Worm (Caenorhabditis elegans) whole organism, L1 larva: ENCODE data around the gene dnj-25.
A peak's percentile ranks its signal among the peaks of the same experiment; 100 is the strongest.

Experiments
- C16A3.4 ChIP-seq: fragments of 150-350 bp; optimal IDR thresholded peaks from 2 replicates; lab custom pipeline; 2014; ENCODE audit warnings: missing biosample characterization, missing genetic modification characterization
- C34B4.2 ChIP-seq: sonication (generic microtip); optimal IDR thresholded peaks from 2 replicates; lab custom pipeline; 2017; ENCODE audit warnings: mild to moderate bottlenecking, missing genetic modification characterization, missing compliant biosample characterization
- F16B12.6 ChIP-seq: fragments of 150-350 bp; optimal IDR thresholded peaks from 2 replicates; lab custom pipeline; 2014; ENCODE audit warnings: missing biosample characterization, missing genetic modification characterization
- aha-1 ChIP-seq: fragments of 150-350 bp; optimal IDR thresholded peaks from 2 replicates; lab custom pipeline; 2014; ENCODE audit warnings: missing biosample characterization, missing genetic modification characterization
- aly-2 ChIP-seq: fragments of 150-350 bp; optimal IDR thresholded peaks from 2 replicates; lab custom pipeline; 2014; ENCODE audit warnings: missing biosample characterization, missing genetic modification characterization
- ama-1 ChIP-seq: fragments of 150-350 bp; optimal IDR thresholded peaks from 2 replicates; lab custom pipeline; 2014
- blmp-1 ChIP-seq: fragments of 150-350 bp; optimal IDR thresholded peaks from 2 replicates; lab custom pipeline; 2014; ENCODE audit warnings: missing biosample characterization, missing genetic modification characterization
- ceh-63 ChIP-seq: fragments of 200-800 bp; sonication (Bioruptor generic); optimal IDR thresholded peaks from 2 replicates; lab custom pipeline; 2018; ENCODE audit warnings: mild to moderate bottlenecking, missing genetic modification characterization, missing compliant biosample characterization
- ceh-8 ChIP-seq: fragments of 200-800 bp; sonication (Bioruptor generic); optimal IDR thresholded peaks from 2 replicates; lab custom pipeline; 2018; ENCODE audit warnings: mild to moderate bottlenecking, missing genetic modification characterization, moderate library complexity, missing compliant biosample characterization
- ceh-88 ChIP-seq: fragments of 200-800 bp; sonication (Bioruptor generic); IDR thresholded peaks from 2 replicates; pipeline ENCODE4 v1.3.6; 2022; ENCODE audit warnings: missing genetic modification characterization, missing compliant biosample characterization
- ceh-90 ChIP-seq: sonication (generic microtip); optimal IDR thresholded peaks from 2 replicates; lab custom pipeline; 2016; ENCODE audit warnings: missing genetic modification characterization, missing compliant biosample characterization
- ces-1 ChIP-seq: fragments of 150-350 bp; optimal IDR thresholded peaks from 2 replicates; lab custom pipeline; 2014; ENCODE audit warnings: missing biosample characterization, missing genetic modification reagents, missing genetic modification characterization
- dpl-1 ChIP-seq, 3 experiments: fragments of 150-350 bp in 2 of 3; sonication (generic microtip) in 1 of 3; optimal IDR thresholded peaks; 2 replicates each; lab custom pipeline; 2014 to 2017; ENCODE audit warnings: missing biosample characterization in 3 of 3, missing genetic modification characterization in 3 of 3, missing genetic modification reagents in 3 of 3
- dsc-1 ChIP-seq: sonication (generic microtip); optimal IDR thresholded peaks from 2 replicates; lab custom pipeline; 2016; ENCODE audit warnings: mild to moderate bottlenecking, missing genetic modification characterization, missing compliant biosample characterization
- efl-1 ChIP-seq, 4 experiments: fragments of 150-350 bp; optimal IDR thresholded peaks in 3 of 4; peaks in 1 of 4; 1 replicate in 1 of 4; 2 replicates in 3 of 4; lab custom pipeline; 2014; ENCODE audit warnings: missing biosample characterization in 2 of 4, missing genetic modification characterization in 2 of 4, missing genetic modification reagents in 2 of 4
- egl-13 ChIP-seq: sonication (generic microtip); optimal IDR thresholded peaks from 2 replicates; lab custom pipeline; 2016; ENCODE audit warnings: missing genotype, missing genetic modification reagents, missing genetic modification characterization, missing compliant biosample characterization
- ets-5 ChIP-seq: fragments of 200-800 bp; sonication (Bioruptor generic); IDR thresholded peaks from 2 replicates; pipeline ENCODE4 v1.3.6; 2022; ENCODE audit warnings: missing genetic modification characterization, missing compliant biosample characterization
- fkh-10 ChIP-seq: sonication (generic microtip); optimal IDR thresholded peaks from 2 replicates; lab custom pipeline; 2017; ENCODE audit warnings: missing biosample characterization, missing genetic modification reagents, missing genetic modification characterization
- fkh-4 ChIP-seq: sonication (generic microtip); optimal IDR thresholded peaks from 2 replicates; lab custom pipeline; 2016; ENCODE audit warnings: missing compliant biosample characterization, missing genetic modification characterization, borderline replicate concordance
- fkh-8 ChIP-seq: sonication (generic microtip); optimal IDR thresholded peaks from 2 replicates; lab custom pipeline; 2016; ENCODE audit warnings: mild to moderate bottlenecking, missing genetic modification characterization, missing compliant biosample characterization
- hlh-4 ChIP-seq: sonication (generic microtip); optimal IDR thresholded peaks from 2 replicates; lab custom pipeline; 2016; ENCODE audit warnings: mild to moderate bottlenecking, missing genetic modification characterization, missing compliant biosample characterization
- jun-1 ChIP-seq: fragments of 150-350 bp; optimal IDR thresholded peaks from 2 replicates; lab custom pipeline; 2014; ENCODE audit warnings: missing biosample characterization, missing genetic modification reagents, missing genetic modification characterization
- lin-13 ChIP-seq: fragments of 150-350 bp; optimal IDR thresholded peaks from 2 replicates; lab custom pipeline; 2014; ENCODE audit warnings: missing biosample characterization, missing genetic modification reagents, missing genetic modification characterization
- lin-14 ChIP-seq: fragments of 200-800 bp; sonication (Bioruptor generic); optimal IDR thresholded peaks from 2 replicates; lab custom pipeline; 2018; ENCODE audit warnings: mild to moderate bottlenecking, missing genetic modification characterization, moderate library complexity, missing compliant biosample characterization
- lin-15B ChIP-seq: fragments of 150-350 bp; sonication (generic microtip); optimal IDR thresholded peaks from 3 replicates; lab custom pipeline; 2014; ENCODE audit warnings: missing biosample characterization, missing genetic modification characterization
- lin-39 ChIP-seq: fragments of 150-350 bp; optimal IDR thresholded peaks from 2 replicates; lab custom pipeline; 2014; ENCODE audit warnings: missing biosample characterization, missing genetic modification reagents, missing genetic modification characterization
- mab-9 ChIP-seq: fragments of 200-800 bp; sonication (Bioruptor generic); IDR thresholded peaks from 2 replicates; pipeline ENCODE4 v1.3.6; 2022; ENCODE audit warnings: missing genetic modification reagents, missing genetic modification characterization, missing compliant biosample characterization
- mef-2 ChIP-seq: fragments of 150-350 bp; optimal IDR thresholded peaks from 2 replicates; lab custom pipeline; 2014; ENCODE audit warnings: missing biosample characterization, missing genetic modification characterization
- nhr-12 ChIP-seq: sonication (generic microtip); optimal IDR thresholded peaks from 2 replicates; lab custom pipeline; 2017; ENCODE audit warnings: missing biosample characterization, missing genetic modification characterization
- nhr-237 ChIP-seq: fragments of 150-350 bp; optimal IDR thresholded peaks from 2 replicates; lab custom pipeline; 2014; ENCODE audit warnings: missing biosample characterization, missing genetic modification characterization
- nhr-28 ChIP-seq: fragments of 150-350 bp; optimal IDR thresholded peaks from 2 replicates; lab custom pipeline; 2014; ENCODE audit warnings: missing biosample characterization, missing genetic modification characterization
- nhr-71 ChIP-seq: sonication (generic microtip); optimal IDR thresholded peaks from 2 replicates; lab custom pipeline; 2016; ENCODE audit warnings: mild to moderate bottlenecking, missing genetic modification characterization, moderate library complexity, missing compliant biosample characterization
- nhr-76 ChIP-seq: sonication (generic microtip); optimal IDR thresholded peaks from 2 replicates; lab custom pipeline; 2017; ENCODE audit warnings: missing biosample characterization, missing genetic modification characterization
- nhr-77 ChIP-seq: fragments of 150-350 bp; optimal IDR thresholded peaks from 2 replicates; lab custom pipeline; 2014; ENCODE audit warnings: missing biosample characterization, missing genetic modification characterization
- pax-3 ChIP-seq: fragments of 200-800 bp; sonication (Bioruptor generic); optimal IDR thresholded peaks from 2 replicates; lab custom pipeline; 2018; ENCODE audit warnings: mild to moderate bottlenecking, missing genetic modification characterization, moderate library complexity, missing compliant biosample characterization
- pqm-1 ChIP-seq: sonication (generic microtip); optimal IDR thresholded peaks from 3 replicates; lab custom pipeline; 2017; ENCODE audit warnings: missing biosample characterization, missing genetic modification characterization
- snu-23 ChIP-seq: sonication (generic microtip); optimal IDR thresholded peaks from 2 replicates; lab custom pipeline; 2016; ENCODE audit warnings: missing genetic modification characterization, missing compliant biosample characterization
- sptf-1 ChIP-seq: fragments of 150-350 bp; optimal IDR thresholded peaks from 2 replicates; lab custom pipeline; 2014; ENCODE audit warnings: missing biosample characterization, missing genetic modification characterization
- sup-37 ChIP-seq: fragments of 200-800 bp; sonication (Bioruptor generic); optimal IDR thresholded peaks from 2 replicates; lab custom pipeline; 2018; ENCODE audit warnings: mild to moderate bottlenecking, missing genetic modification characterization, missing compliant biosample characterization
- swsn-7 ChIP-seq: sonication (generic microtip); optimal IDR thresholded peaks from 2 replicates; lab custom pipeline; 2016; ENCODE audit warnings: missing genetic modification characterization, missing compliant biosample characterization
- tbx-2 ChIP-seq: sonication (generic microtip); optimal IDR thresholded peaks from 2 replicates; lab custom pipeline; 2016; ENCODE audit warnings: missing genetic modification characterization, missing compliant biosample characterization
- unc-130 ChIP-seq: fragments of 150-350 bp; optimal IDR thresholded peaks from 2 replicates; lab custom pipeline; 2017; ENCODE audit warnings: missing biosample characterization, missing genetic modification characterization, inconsistent platforms
- unc-62 ChIP-seq: fragments of 150-350 bp; optimal IDR thresholded peaks from 2 replicates; lab custom pipeline; 2014; ENCODE audit warnings: missing biosample characterization, missing genetic modification reagents, missing genetic modification characterization
- zag-1 ChIP-seq: fragments of 150-350 bp; optimal IDR thresholded peaks from 2 replicates; lab custom pipeline; 2014; ENCODE audit warnings: missing biosample characterization, missing genetic modification characterization
- ztf-11 ChIP-seq, 2 experiments: sonication (generic microtip); optimal IDR thresholded peaks; 2 replicates each; lab custom pipeline; 2016 to 2017; ENCODE audit warnings: missing genetic modification characterization in 2 of 2, missing biosample characterization in 1 of 2, missing compliant biosample characterization in 1 of 2
- ztf-4 ChIP-seq: fragments of 150-350 bp; optimal IDR thresholded peaks from 2 replicates; lab custom pipeline; 2014; ENCODE audit warnings: missing biosample characterization, missing genetic modification characterization

dnj-25 gene

DNA sequence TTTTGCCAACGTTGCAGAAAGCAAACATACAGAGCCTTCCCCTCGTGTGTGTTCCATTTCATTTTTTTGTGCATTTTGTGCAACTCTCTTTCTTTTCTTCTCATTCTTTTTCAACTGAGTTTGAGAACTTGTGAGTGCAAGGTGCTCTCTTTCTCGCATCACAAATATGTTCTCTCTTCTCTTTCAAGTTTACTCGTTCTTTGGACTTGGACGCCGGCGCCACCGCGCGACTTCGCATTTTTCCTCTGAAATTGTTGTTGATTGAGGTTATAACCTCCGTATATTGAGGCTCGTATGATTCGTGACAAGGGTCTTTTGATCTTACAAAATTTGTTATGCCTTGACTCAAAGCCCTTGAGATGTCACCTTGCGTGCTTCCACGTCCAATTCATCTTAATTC lies 32.6 kb upstream of the dnj-25 start (continued):
- peak; percentile 19 for TF ChIP-seq unc-130 (tag; lab: Kevin White, UChicago)
- TF ChIP-seq C16A3.4 (tag; lab: Kevin White, UChicago), result peak; percentile 21
- TF ChIP-seq F16B12.6 (tag; lab: Kevin White, UChicago), result no peak
- TF ChIP-seq nhr-77 (tag; lab: Kevin White, UChicago), result peak; percentile 72
- TF ChIP-seq ceh-88 (GFP tag; lab: Robert Waterston, UW), result no peak
- peak; percentile 30 for TF ChIP-seq ztf-4 (tag; lab: Kevin White, UChicago)
- no peak for TF ChIP-seq nhr-12 (tag; lab: Kevin White, UChicago)
- no peak for TF ChIP-seq aly-2
- peak; percentile 80 for TF ChIP-seq snu-23 (GFP tag; lab: Kevin White, UChicago)
- TF ChIP-seq ceh-63 (GFP tag; lab: Kevin White, UChicago), result no peak
- TF ChIP-seq sup-37, result no peak
- no peak for TF ChIP-seq nhr-28 (tag; lab: Kevin White, UChicago)
- peak in 2 of 3 experiments; percentile 5 to 42 for TF ChIP-seq dpl-1 (GFP tag; optimal IDR thresholded peaks at IDR 0.05; lab: Kevin White, UChicago)
- TF ChIP-seq nhr-76 (tag; lab: Kevin White, UChicago), result no peak
- peak; percentile 29 for TF ChIP-seq pax-3 (tag; lab: Kevin White, UChicago)
- TF ChIP-seq egl-13 (tag; lab: Kevin White, UChicago), result peak; percentile 37
- peak; percentile 52 for TF ChIP-seq fkh-10
- no peak for TF ChIP-seq mab-9
- no peak for TF ChIP-seq fkh-4 (tag; lab: Kevin White, UChicago)
- TF ChIP-seq swsn-7 (tag; lab: Kevin White, UChicago), result peak; percentile 74
- no peak for TF ChIP-seq hlh-4 (tag; lab: Kevin White, UChicago)
- TF ChIP-seq sptf-1 (tag; lab: Kevin White, UChicago), result no peak
- TF ChIP-seq ceh-90 (tag; lab: Kevin White, UChicago), result no peak
- no peak for TF ChIP-seq blmp-1 (tag; lab: Kevin White, UChicago)
- TF ChIP-seq lin-39 (tag; lab: Kevin White, UChicago), result no peak
- TF ChIP-seq aha-1 (tag; lab: Kevin White, UChicago), result no peak
- no peak for TF ChIP-seq ets-5 (GFP tag; lab: Robert Waterston, UW)
- no peak for TF ChIP-seq zag-1 (tag; lab: Kevin White, UChicago)
- TF ChIP-seq nhr-237, result peak; percentile 69
- TF ChIP-seq tbx-2 (tag; lab: Kevin White, UChicago), result peak; percentile 69
- TF ChIP-seq lin-13, result peak; percentile 70
- no peak for TF ChIP-seq unc-62 (GFP tag; lab: Kevin White, UChicago)

DNA sequence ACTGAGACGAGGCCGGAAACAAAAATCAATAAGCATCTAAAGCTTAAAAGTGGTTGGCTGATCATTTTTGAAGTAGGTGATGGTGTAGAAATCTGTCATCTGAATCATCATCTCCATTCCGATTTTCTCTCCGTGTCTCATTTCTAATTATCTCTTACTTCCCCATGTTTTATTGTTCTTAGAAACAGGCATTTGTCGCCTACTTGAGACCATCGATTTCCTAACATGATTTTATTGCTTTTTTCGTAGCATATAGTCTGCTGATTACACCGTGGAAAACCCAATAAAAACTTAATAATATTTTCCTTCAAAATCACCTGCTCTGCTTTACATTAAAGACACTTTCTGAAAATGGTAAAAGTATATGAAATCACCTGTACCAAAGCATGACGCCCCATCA lies 31.1 kb upstream of the dnj-25 start, which contains the start of gene F38A6.4:
TSS of gene F38A6.4 (minus strand) at position 101 of the 400 bp plus-strand sequence.
- TF ChIP-seq pax-3 (tag; lab: Kevin White, UChicago) (no peak), jun-1 (no peak), fkh-8 (tag; lab: Kevin White, UChicago) (no peak), ztf-11 (tag; optimal IDR thresholded peaks at IDR 0.05; lab: Kevin White, UChicago) (no peak), unc-130 (tag; lab: Kevin White, UChicago) (no peak), unc-62 (GFP tag; lab: Kevin White, UChicago) (no peak), lin-15B (tag; lab: Kevin White, UChicago) (no peak), ces-1 (no peak), lin-14 (no peak), ceh-8 (GFP tag; lab: Kevin White, UChicago) (no peak), lin-13 (no peak), nhr-71 (tag; lab: Kevin White, UChicago) (peak; percentile 2), ama-1 (lab: Kevin White, UChicago) (no peak), C34B4.2 (tag; lab: Kevin White, UChicago) (no peak), ceh-90 (tag; lab: Kevin White, UChicago) (no peak), hlh-4 (tag; lab: Kevin White, UChicago) (peak; percentile 53), mef-2 (tag; lab: Kevin White, UChicago) (no peak), pqm-1 (no peak), dsc-1 (tag; lab: Kevin White, UChicago) (no peak), efl-1 (optimal IDR thresholded peaks at IDR 0.05; lab: Kevin White, UChicago) (no peak), efl-1 (GFP tag; optimal IDR thresholded peaks at IDR 0.05 in 1 of 2; lab: Kevin White, UChicago) (peak in 1 of 2 experiments; percentile 31)
- TF ChIP-seq, all 84 proteins: peak for 3
